Worm (Caenorhabditis elegans) whole organism, L1 larva: ENCODE results near the gene F33H1.4.
A peak's percentile ranks its signal among the peaks of the same experiment; 100 is the strongest.

Experiments used
- C04F5.9 ChIP-seq: sonication (generic microtip); optimal IDR thresholded peaks from 2 replicates; lab custom pipeline; 2016; ENCODE audit warnings: missing genetic modification characterization, missing compliant biosample characterization
- F16B12.6 ChIP-seq: fragments of 150-350 bp; optimal IDR thresholded peaks from 2 replicates; lab custom pipeline; 2014; ENCODE audit warnings: missing biosample characterization, missing genetic modification characterization
- alr-1 ChIP-seq: fragments of 200-800 bp; sonication (Bioruptor generic); optimal IDR thresholded peaks from 2 replicates; lab custom pipeline; 2018; ENCODE audit warnings: borderline replicate concordance, mild to moderate bottlenecking, missing genetic modification characterization, missing compliant biosample characterization
- aly-2 ChIP-seq: fragments of 150-350 bp; optimal IDR thresholded peaks from 2 replicates; lab custom pipeline; 2014; ENCODE audit warnings: missing biosample characterization, missing genetic modification characterization
- ama-1 ChIP-seq: fragments of 150-350 bp; optimal IDR thresholded peaks from 2 replicates; lab custom pipeline; 2014
- blmp-1 ChIP-seq: fragments of 150-350 bp; optimal IDR thresholded peaks from 2 replicates; lab custom pipeline; 2014; ENCODE audit warnings: missing biosample characterization, missing genetic modification characterization
- ceh-82 ChIP-seq, 3 experiments: fragments of 150-350 bp in 1 of 3; sonication (generic microtip) in 2 of 3; optimal IDR thresholded peaks; 2 replicates each; lab custom pipeline; 2014 to 2017; ENCODE audit warnings: missing biosample characterization in 3 of 3, missing genetic modification characterization in 3 of 3
- ceh-90 ChIP-seq: sonication (generic microtip); optimal IDR thresholded peaks from 2 replicates; lab custom pipeline; 2016; ENCODE audit warnings: missing genetic modification characterization, missing compliant biosample characterization
- efl-1 ChIP-seq, 4 experiments: fragments of 150-350 bp; optimal IDR thresholded peaks in 3 of 4; peaks in 1 of 4; 1 replicate in 1 of 4; 2 replicates in 3 of 4; lab custom pipeline; 2014; ENCODE audit warnings: missing biosample characterization in 2 of 4, missing genetic modification characterization in 2 of 4, missing genetic modification reagents in 2 of 4
- efl-3 ChIP-seq: fragments of 200-800 bp; sonication (Bioruptor generic); optimal IDR thresholded peaks from 2 replicates; lab custom pipeline; 2018; ENCODE audit warnings: mild to moderate bottlenecking, missing genetic modification characterization, missing compliant biosample characterization
- egl-13 ChIP-seq: sonication (generic microtip); optimal IDR thresholded peaks from 2 replicates; lab custom pipeline; 2016; ENCODE audit warnings: missing genotype, missing genetic modification reagents, missing genetic modification characterization, missing compliant biosample characterization
- elt-2 ChIP-seq: sonication (generic microtip); optimal IDR thresholded peaks from 2 replicates; lab custom pipeline; 2016; ENCODE audit warnings: missing genetic modification characterization, mild to moderate bottlenecking, inconsistent platforms, missing compliant biosample characterization, missing genetic modification reagents
- ets-5 ChIP-seq: fragments of 200-800 bp; sonication (Bioruptor generic); IDR thresholded peaks from 2 replicates; pipeline ENCODE4 v1.3.6; 2022; ENCODE audit warnings: missing genetic modification characterization, missing compliant biosample characterization
- fkh-4 ChIP-seq: sonication (generic microtip); optimal IDR thresholded peaks from 2 replicates; lab custom pipeline; 2016; ENCODE audit warnings: missing compliant biosample characterization, missing genetic modification characterization, borderline replicate concordance
- fkh-8 ChIP-seq: sonication (generic microtip); optimal IDR thresholded peaks from 2 replicates; lab custom pipeline; 2016; ENCODE audit warnings: mild to moderate bottlenecking, missing genetic modification characterization, missing compliant biosample characterization
- fos-1 ChIP-seq: fragments of 150-350 bp; optimal IDR thresholded peaks from 2 replicates; lab custom pipeline; 2014; ENCODE audit warnings: missing biosample characterization, missing genetic modification characterization
- grh-1 ChIP-seq: fragments of 200-800 bp; sonication (Bioruptor generic); IDR thresholded peaks from 2 replicates; pipeline ENCODE4 v1.3.6; 2022; ENCODE audit warnings: missing genetic modification reagents, missing genetic modification characterization, missing compliant biosample characterization
- hlh-17 ChIP-seq: fragments of 200-800 bp; sonication (Bioruptor generic); optimal IDR thresholded peaks from 2 replicates; lab custom pipeline; 2018; ENCODE audit warnings: missing genetic modification characterization, mild to moderate bottlenecking, missing compliant biosample characterization, moderate library complexity, borderline replicate concordance
- hlh-4 ChIP-seq: sonication (generic microtip); optimal IDR thresholded peaks from 2 replicates; lab custom pipeline; 2016; ENCODE audit warnings: mild to moderate bottlenecking, missing genetic modification characterization, missing compliant biosample characterization
- isw-1 ChIP-seq: fragments of 200-800 bp; sonication (Bioruptor generic); IDR thresholded peaks from 2 replicates; pipeline ENCODE4 v1.3.6; 2022; ENCODE audit warnings: missing genetic modification characterization, missing compliant biosample characterization
- jun-1 ChIP-seq: fragments of 150-350 bp; optimal IDR thresholded peaks from 2 replicates; lab custom pipeline; 2014; ENCODE audit warnings: missing biosample characterization, missing genetic modification reagents, missing genetic modification characterization
- lin-14 ChIP-seq: fragments of 200-800 bp; sonication (Bioruptor generic); optimal IDR thresholded peaks from 2 replicates; lab custom pipeline; 2018; ENCODE audit warnings: mild to moderate bottlenecking, missing genetic modification characterization, moderate library complexity, missing compliant biosample characterization
- lin-15B ChIP-seq: fragments of 150-350 bp; sonication (generic microtip); optimal IDR thresholded peaks from 3 replicates; lab custom pipeline; 2014; ENCODE audit warnings: missing biosample characterization, missing genetic modification characterization
- lin-35 ChIP-seq, 2 experiments: fragments of 150-350 bp; optimal IDR thresholded peaks; 2 replicates each; lab custom pipeline; 2014; ENCODE audit warnings: missing biosample characterization in 2 of 2, missing genetic modification characterization in 2 of 2, missing genetic modification reagents in 2 of 2
- lin-39 ChIP-seq: fragments of 150-350 bp; optimal IDR thresholded peaks from 2 replicates; lab custom pipeline; 2014; ENCODE audit warnings: missing biosample characterization, missing genetic modification reagents, missing genetic modification characterization
- lir-3 ChIP-seq: sonication (generic microtip); optimal IDR thresholded peaks from 2 replicates; lab custom pipeline; 2016; ENCODE audit warnings: mild to moderate bottlenecking, missing genetic modification characterization, moderate library complexity, missing compliant biosample characterization; ENCODE audit not compliant: poor library complexity
- lsy-2 ChIP-seq, 2 experiments: fragments of 150-350 bp; optimal IDR thresholded peaks; 2 replicates each; lab custom pipeline; 2014; ENCODE audit warnings: missing biosample characterization in 2 of 2, missing genetic modification characterization in 2 of 2
- mab-9 ChIP-seq: fragments of 200-800 bp; sonication (Bioruptor generic); IDR thresholded peaks from 2 replicates; pipeline ENCODE4 v1.3.6; 2022; ENCODE audit warnings: missing genetic modification reagents, missing genetic modification characterization, missing compliant biosample characterization
- mef-2 ChIP-seq: fragments of 150-350 bp; optimal IDR thresholded peaks from 2 replicates; lab custom pipeline; 2014; ENCODE audit warnings: missing biosample characterization, missing genetic modification characterization
- nhr-19 ChIP-seq: fragments of 200-800 bp; sonication (Bioruptor generic); conservative IDR thresholded peaks from 2 replicates; pipeline ENCODE4 v1.3.6; 2022; ENCODE audit warnings: missing genetic modification characterization, missing compliant biosample characterization
- nhr-20 ChIP-seq: sonication (generic microtip); optimal IDR thresholded peaks from 2 replicates; lab custom pipeline; 2016; ENCODE audit warnings: mild to moderate bottlenecking, missing genetic modification characterization, missing compliant biosample characterization
- nhr-237 ChIP-seq: fragments of 150-350 bp; optimal IDR thresholded peaks from 2 replicates; lab custom pipeline; 2014; ENCODE audit warnings: missing biosample characterization, missing genetic modification characterization
- nhr-28 ChIP-seq: fragments of 150-350 bp; optimal IDR thresholded peaks from 2 replicates; lab custom pipeline; 2014; ENCODE audit warnings: missing biosample characterization, missing genetic modification characterization
- nhr-47 ChIP-seq: sonication (generic microtip); optimal IDR thresholded peaks from 2 replicates; lab custom pipeline; 2016; ENCODE audit warnings: mild to moderate bottlenecking, missing genetic modification characterization, moderate library complexity, missing compliant biosample characterization
- nhr-71 ChIP-seq: sonication (generic microtip); optimal IDR thresholded peaks from 2 replicates; lab custom pipeline; 2016; ENCODE audit warnings: mild to moderate bottlenecking, missing genetic modification characterization, moderate library complexity, missing compliant biosample characterization
- nhr-77 ChIP-seq: fragments of 150-350 bp; optimal IDR thresholded peaks from 2 replicates; lab custom pipeline; 2014; ENCODE audit warnings: missing biosample characterization, missing genetic modification characterization
- nhr-85 ChIP-seq: sonication (generic microtip); peaks from one replicate; lab custom pipeline; 2016; ENCODE audit warnings: missing genetic modification characterization, inconsistent platforms, missing compliant biosample characterization
- nhr-90 ChIP-seq: sonication (generic microtip); optimal IDR thresholded peaks from 2 replicates; lab custom pipeline; 2016; ENCODE audit warnings: mild to moderate bottlenecking, missing genetic modification characterization, missing compliant biosample characterization; ENCODE audit not compliant: poor library complexity
- pag-3 ChIP-seq: sonication (generic microtip); optimal IDR thresholded peaks from 2 replicates; lab custom pipeline; 2017; ENCODE audit warnings: missing genetic modification characterization, mild to moderate bottlenecking, missing compliant biosample characterization, antibody characterized with exemption, borderline replicate concordance; ENCODE audit not compliant: insufficient read depth
- pax-3 ChIP-seq: fragments of 200-800 bp; sonication (Bioruptor generic); optimal IDR thresholded peaks from 2 replicates; lab custom pipeline; 2018; ENCODE audit warnings: mild to moderate bottlenecking, missing genetic modification characterization, moderate library complexity, missing compliant biosample characterization
- skn-1 ChIP-seq: fragments of 150-350 bp; optimal IDR thresholded peaks from 2 replicates; lab custom pipeline; 2014; ENCODE audit warnings: missing biosample characterization, missing genetic modification characterization
- snpc-4 ChIP-seq: fragments of 150-350 bp; optimal IDR thresholded peaks from 2 replicates; lab custom pipeline; 2014; ENCODE audit warnings: missing biosample characterization, missing genetic modification characterization
- snu-23 ChIP-seq: sonication (generic microtip); optimal IDR thresholded peaks from 2 replicates; lab custom pipeline; 2016; ENCODE audit warnings: missing genetic modification characterization, missing compliant biosample characterization
- sptf-1 ChIP-seq: fragments of 150-350 bp; optimal IDR thresholded peaks from 2 replicates; lab custom pipeline; 2014; ENCODE audit warnings: missing biosample characterization, missing genetic modification characterization
- swsn-7 ChIP-seq: sonication (generic microtip); optimal IDR thresholded peaks from 2 replicates; lab custom pipeline; 2016; ENCODE audit warnings: missing genetic modification characterization, missing compliant biosample characterization
- tbx-2 ChIP-seq: sonication (generic microtip); optimal IDR thresholded peaks from 2 replicates; lab custom pipeline; 2016; ENCODE audit warnings: missing genetic modification characterization, missing compliant biosample characterization
- unc-130 ChIP-seq: fragments of 150-350 bp; optimal IDR thresholded peaks from 2 replicates; lab custom pipeline; 2017; ENCODE audit warnings: missing biosample characterization, missing genetic modification characterization, inconsistent platforms
- unc-86 ChIP-seq: sonication (generic microtip); optimal IDR thresholded peaks from 2 replicates; lab custom pipeline; 2016; ENCODE audit warnings: missing genetic modification characterization, missing compliant biosample characterization
- unc-98 ChIP-seq: fragments of 200-800 bp; sonication (Bioruptor generic); IDR thresholded peaks from 2 replicates; pipeline ENCODE4 v1.3.6; 2022; ENCODE audit warnings: missing genetic modification characterization, missing compliant biosample characterization
- xbp-1 ChIP-seq: sonication (generic microtip); optimal IDR thresholded peaks from 2 replicates; lab custom pipeline; 2016; ENCODE audit warnings: missing genetic modification characterization, missing compliant biosample characterization
- zag-1 ChIP-seq: fragments of 150-350 bp; optimal IDR thresholded peaks from 2 replicates; lab custom pipeline; 2014; ENCODE audit warnings: missing biosample characterization, missing genetic modification characterization
- zip-4 ChIP-seq: fragments of 200-800 bp; sonication (Bioruptor generic); optimal IDR thresholded peaks from 2 replicates; lab custom pipeline; 2018; ENCODE audit warnings: mild to moderate bottlenecking, missing genetic modification characterization, moderate library complexity, missing compliant biosample characterization
- ztf-4 ChIP-seq: fragments of 150-350 bp; optimal IDR thresholded peaks from 2 replicates; lab custom pipeline; 2014; ENCODE audit warnings: missing biosample characterization, missing genetic modification characterization

The F33H1.4 gene

ce11 chrII:10174338-10174737, at the start of gene F33H1.4:
Gene F33H1.4 (plus strand): TSS chrII:10174648.
- TF ChIP-seq skn-1 = peak; percentile 3
- no peak for TF ChIP-seq ets-5 (GFP tag; lab: Robert Waterston, UW)
- TF ChIP-seq nhr-19 (GFP tag; lab: Robert Waterston, UW) = peak; percentile 17
- TF ChIP-seq nhr-28 (tag; lab: Kevin White, UChicago) = no peak
- no peak for TF ChIP-seq snpc-4 (tag; lab: Kevin White, UChicago)
- peak; percentile 48 for TF ChIP-seq nhr-20 (tag; lab: Kevin White, UChicago)
- peak; percentile 64 for TF ChIP-seq nhr-85 (tag; lab: Kevin White, UChicago)
- TF ChIP-seq unc-98 (GFP tag; lab: Robert Waterston, UW) = no peak
- TF ChIP-seq elt-2 (tag; lab: Kevin White, UChicago) = no peak
- TF ChIP-seq nhr-71 (tag; lab: Kevin White, UChicago) = peak; percentile 61
- TF ChIP-seq mab-9 (GFP tag; lab: Robert Waterston, UW) = no peak
- no peak for TF ChIP-seq unc-130 (tag; lab: Kevin White, UChicago)
- TF ChIP-seq tbx-2 = no peak
- TF ChIP-seq nhr-90 = peak; percentile 28
- TF ChIP-seq lin-35 (GFP tag; optimal IDR thresholded peaks at IDR 0.05; lab: Kevin White, UChicago) = peak; percentile 62 to 74
- peak; percentile 61 for TF ChIP-seq nhr-47 (tag; lab: Kevin White, UChicago)
- peak; percentile 89 for TF ChIP-seq lin-14
- TF ChIP-seq fkh-4 (tag; lab: Kevin White, UChicago) = no peak
- no peak for TF ChIP-seq fos-1 (tag; lab: Kevin White, UChicago)
- TF ChIP-seq lsy-2 (tag; optimal IDR thresholded peaks at IDR 0.05; lab: Kevin White, UChicago) = peak; percentile 83 to 97
- no peak for TF ChIP-seq mef-2
- peak; percentile 7 for TF ChIP-seq unc-86 (tag; lab: Kevin White, UChicago)
- TF ChIP-seq lin-15B (tag; lab: Kevin White, UChicago) = peak; percentile 87
- TF ChIP-seq zip-4 (GFP tag; lab: Kevin White, UChicago) = peak; percentile 30
- TF ChIP-seq fkh-8 (tag; lab: Kevin White, UChicago) = peak; percentile 50
- no peak for TF ChIP-seq sptf-1 (tag; lab: Kevin White, UChicago)
- no peak for TF ChIP-seq egl-13 (tag; lab: Kevin White, UChicago)
- TF ChIP-seq nhr-237 (tag; lab: Kevin White, UChicago) = no peak
- TF ChIP-seq blmp-1 (tag; lab: Kevin White, UChicago) = peak; percentile 91
- peak in 2 of 3 experiments; percentile 20 to 57 for TF ChIP-seq ceh-82 (tag; optimal IDR thresholded peaks at IDR 0.05; lab: Kevin White, UChicago)
- no peak for TF ChIP-seq C04F5.9 (tag; lab: Kevin White, UChicago)
- TF ChIP-seq swsn-7 (tag; lab: Kevin White, UChicago) = peak; percentile 35
- TF ChIP-seq ama-1 (lab: Kevin White, UChicago) = no peak
- TF ChIP-seq lin-39 (tag; lab: Kevin White, UChicago) = no peak
- no peak for TF ChIP-seq hlh-4 (tag; lab: Kevin White, UChicago)
- peak; percentile 6 for TF ChIP-seq aly-2
- TF ChIP-seq xbp-1 (tag; lab: Kevin White, UChicago) = peak; percentile 16
- TF ChIP-seq lir-3 = no peak
- TF ChIP-seq pag-3 (tag; lab: Kevin White, UChicago) = no peak
- TF ChIP-seq ceh-90 (tag; lab: Kevin White, UChicago) = no peak
- no peak for TF ChIP-seq isw-1 (GFP tag; lab: Robert Waterston, UW)
- no peak for TF ChIP-seq pax-3 (tag; lab: Kevin White, UChicago)
- no peak for TF ChIP-seq alr-1 (tag; lab: Kevin White, UChicago)
- TF ChIP-seq nhr-77 (tag; lab: Kevin White, UChicago) = peak; percentile 23
- TF ChIP-seq F16B12.6 = peak; percentile 23
- no peak for TF ChIP-seq zag-1 (tag; lab: Kevin White, UChicago)
- TF ChIP-seq hlh-17 = no peak
- no peak for TF ChIP-seq grh-1
- peak; percentile 68 to 84 for TF ChIP-seq efl-1 (optimal IDR thresholded peaks at IDR 0.05; lab: Kevin White, UChicago)
- TF ChIP-seq efl-1 (GFP tag; optimal IDR thresholded peaks at IDR 0.05 in 1 of 2; lab: Kevin White, UChicago) = peak; percentile 50 to 95
- TF ChIP-seq ztf-4 (tag; lab: Kevin White, UChicago) = no peak
- TF ChIP-seq efl-3 (GFP tag; lab: Kevin White, UChicago) = no peak
- peak; percentile 65 for TF ChIP-seq snu-23 (GFP tag; lab: Kevin White, UChicago)
- peak; percentile 8 for TF ChIP-seq jun-1 (tag; lab: Kevin White, UChicago)
